Fruit fly (Drosophila melanogaster) whole organism, embryonic: Measurements from ENCODE around the gene CG32079.

Experiments
- B-H1 ChIP-seq: fragments of 200-800 bp; sonication (Bioruptor generic); IDR thresholded peaks from 3 replicates; pipeline ENCODE4 v1.3.6; 2022; ENCODE audit warnings: missing biosample characterization, missing genetic modification characterization
- CG12071 ChIP-seq: fragments of 200-800 bp; sonication (Bioruptor generic); optimal IDR thresholded peaks from 3 replicates; lab custom pipeline; 2018; ENCODE audit warnings: missing biosample characterization, mild to moderate bottlenecking, missing genetic modification characterization
- CG17568 ChIP-seq: fragments of 200-800 bp; sonication (Bioruptor generic); optimal IDR thresholded peaks from 2 replicates; lab custom pipeline; 2018; ENCODE audit warnings: missing biosample characterization, mild to moderate bottlenecking, missing genetic modification characterization, moderate library complexity
- CG17802 ChIP-seq: fragments of 200-800 bp; sonication (Bioruptor generic); optimal IDR thresholded peaks from 2 replicates; lab custom pipeline; 2018; ENCODE audit warnings: missing biosample characterization, mild to moderate bottlenecking, missing genetic modification characterization, moderate library complexity
- CG32767 ChIP-seq: fragments of 200-800 bp; sonication (Bioruptor generic); IDR thresholded peaks from 2 replicates; pipeline ENCODE4 v1.3.6; 2022; ENCODE audit warnings: missing biosample characterization, missing genetic modification characterization
- CG4854 ChIP-seq: fragments of 200-800 bp; sonication (Bioruptor generic); optimal IDR thresholded peaks from 2 replicates; lab custom pipeline; 2016; ENCODE audit warnings: missing biosample characterization, missing genetic modification characterization, inconsistent platforms
- CHES-1-like ChIP-seq: fragments of 200-800 bp; sonication (Bioruptor generic); optimal IDR thresholded peaks from 2 replicates; lab custom pipeline; 2016; ENCODE audit warnings: missing biosample characterization, missing genetic modification characterization
- Sox100B ChIP-seq: fragments of 200-800 bp; sonication (Bioruptor generic); optimal IDR thresholded peaks from 3 replicates; lab custom pipeline; 2018; ENCODE audit warnings: missing biosample characterization, mild to moderate bottlenecking, missing genetic modification characterization
- Stat92E ChIP-seq, 3 experiments: fragments of >200 bp in 2 of 3; fragments of 200-800 bp in 1 of 3; sonication (Bioruptor generic) in 1 of 3; optimal IDR thresholded peaks; 2 replicates each; lab custom pipeline; 2017 to 2019; ENCODE audit warnings: missing biosample characterization in 3 of 3, missing genetic modification characterization in 3 of 3, mild to moderate bottlenecking in 1 of 3, moderate library complexity in 1 of 3
- dmrt99B ChIP-seq: fragments of 200-800 bp; sonication (Bioruptor generic); optimal IDR thresholded peaks from 2 replicates; lab custom pipeline; 2018; ENCODE audit warnings: missing biosample characterization, mild to moderate bottlenecking, missing genetic modification characterization, moderate library complexity
- jigr1 ChIP-seq: fragments of 200-800 bp; sonication (Bioruptor generic); IDR thresholded peaks from 3 replicates; pipeline ENCODE4 v1.3.6; 2022; ENCODE audit warnings: missing biosample characterization, missing genetic modification characterization
- kay ChIP-seq: fragments of 200-800 bp; sonication (Bioruptor generic); optimal IDR thresholded peaks from 2 replicates; lab custom pipeline; 2016; ENCODE audit warnings: missing biosample characterization, missing genetic modification characterization
- peb ChIP-seq: fragments of 200-800 bp; sonication (Bioruptor generic); IDR thresholded peaks from 2 replicates; pipeline ENCODE4 v1.3.6; 2022; ENCODE audit warnings: missing biosample characterization, missing genetic modification characterization
- ssp ChIP-seq: fragments of 200-800 bp; sonication (Bioruptor generic); IDR thresholded peaks from 2 replicates; pipeline ENCODE4 v1.3.6; 2022; ENCODE audit warnings: missing biosample characterization, missing genetic modification characterization

dm6 chr3L:11035039-11035438 is 9.7 kb downstream of the CG32079 start:
- no peak for TF ChIP-seq B-H1 (GFP tag; lab: Robert Waterston, UW)
- TF ChIP-seq ssp, result no peak
- TF ChIP-seq CG32767 (GFP tag; lab: Robert Waterston, UW), result no peak
- no peak for TF ChIP-seq kay (GFP tag; lab: Kevin White, UChicago)
- TF ChIP-seq Stat92E (GFP tag; optimal IDR thresholded peaks at IDR 0.05; lab: Kevin White, UChicago), result no peak
- no peak for TF ChIP-seq CG17802
- TF ChIP-seq Sox100B (GFP tag; lab: Kevin White, UChicago), result no peak
- no peak for TF ChIP-seq CG17568
- TF ChIP-seq dmrt99B, result no peak
- no peak for TF ChIP-seq CHES-1-like
- no peak for TF ChIP-seq CG12071 (GFP tag; lab: Kevin White, UChicago)
- no peak for TF ChIP-seq peb (GFP tag; lab: Robert Waterston, UW)
- TF ChIP-seq jigr1 (GFP tag; lab: Robert Waterston, UW), result no peak
- no peak for TF ChIP-seq CG4854 (GFP tag; lab: Kevin White, UChicago)
